Worm (Caenorhabditis elegans): ENCODE measurements around the gene C35D6.4.

Gene C35D6.4

DNA sequence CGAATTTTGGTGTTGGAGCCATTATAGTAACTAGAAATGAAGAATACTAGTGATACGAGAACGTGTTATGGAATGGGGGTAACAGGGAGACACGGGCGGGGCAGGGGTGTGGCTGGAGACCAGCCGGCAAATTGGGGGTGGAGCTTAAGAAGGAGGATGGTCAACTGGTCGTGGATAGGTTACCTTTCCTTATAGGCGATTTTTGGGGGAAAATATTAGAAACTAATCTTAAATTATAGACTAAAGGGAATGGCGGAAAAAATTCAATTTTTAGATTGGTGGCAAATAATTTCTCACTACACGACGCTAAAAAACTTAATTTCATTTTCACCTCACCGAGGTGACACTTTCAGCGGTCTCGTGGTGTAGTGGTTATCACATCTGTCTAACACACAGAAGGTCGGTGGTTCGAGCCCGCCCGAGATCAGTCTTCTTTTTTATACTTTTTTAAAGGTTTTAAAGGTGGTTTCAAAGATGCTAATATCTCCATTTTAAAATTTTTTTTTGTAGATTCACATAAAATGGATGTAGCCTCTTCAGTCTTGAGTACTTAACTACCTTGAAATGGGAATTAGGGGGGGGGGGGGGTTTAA, 49.1 kb downstream of the C35D6.4 start, which contains the start of gene Y65A5A.1:
Gene Y65A5A.1, minus strand, starts transcription at position 51 of the 593 bp plus-strand sequence.
- TF ChIP-seq bed-3 (GFP tag; optimal IDR thresholded peaks at IDR 0.05) (no peak), sem-2 (GFP tag; optimal IDR thresholded peaks at IDR 0.05) (no peak), pha-4 (tag; optimal IDR thresholded peaks at IDR 0.05) (no peak), ceh-43 (GFP tag; optimal IDR thresholded peaks at IDR 0.05) (no peak), nhr-237 (tag; optimal IDR thresholded peaks at IDR 0.05) (no peak), elt-1 (tag; optimal IDR thresholded peaks at IDR 0.05; ENCODE audit: borderline replicate concordance, insufficient read depth) (no peak), ceh-83 (GFP tag; optimal IDR thresholded peaks at IDR 0.05) (no peak), unc-62 (GFP tag; optimal IDR thresholded peaks at IDR 0.05) (no peak), nhr-12 (tag; optimal IDR thresholded peaks at IDR 0.05) (no peak), ces-1 (GFP tag; optimal IDR thresholded peaks at IDR 0.05) (no peak), lin-32 (GFP tag; optimal IDR thresholded peaks at IDR 0.05) (no peak), zip-8 (tag; optimal IDR thresholded peaks at IDR 0.05) (no peak), lsy-2 (tag; optimal IDR thresholded peaks at IDR 0.05) (no peak), tbx-8 (GFP tag; optimal IDR thresholded peaks at IDR 0.05) (no peak), unc-39 (tag; optimal IDR thresholded peaks at IDR 0.05) (no peak)

DNA sequence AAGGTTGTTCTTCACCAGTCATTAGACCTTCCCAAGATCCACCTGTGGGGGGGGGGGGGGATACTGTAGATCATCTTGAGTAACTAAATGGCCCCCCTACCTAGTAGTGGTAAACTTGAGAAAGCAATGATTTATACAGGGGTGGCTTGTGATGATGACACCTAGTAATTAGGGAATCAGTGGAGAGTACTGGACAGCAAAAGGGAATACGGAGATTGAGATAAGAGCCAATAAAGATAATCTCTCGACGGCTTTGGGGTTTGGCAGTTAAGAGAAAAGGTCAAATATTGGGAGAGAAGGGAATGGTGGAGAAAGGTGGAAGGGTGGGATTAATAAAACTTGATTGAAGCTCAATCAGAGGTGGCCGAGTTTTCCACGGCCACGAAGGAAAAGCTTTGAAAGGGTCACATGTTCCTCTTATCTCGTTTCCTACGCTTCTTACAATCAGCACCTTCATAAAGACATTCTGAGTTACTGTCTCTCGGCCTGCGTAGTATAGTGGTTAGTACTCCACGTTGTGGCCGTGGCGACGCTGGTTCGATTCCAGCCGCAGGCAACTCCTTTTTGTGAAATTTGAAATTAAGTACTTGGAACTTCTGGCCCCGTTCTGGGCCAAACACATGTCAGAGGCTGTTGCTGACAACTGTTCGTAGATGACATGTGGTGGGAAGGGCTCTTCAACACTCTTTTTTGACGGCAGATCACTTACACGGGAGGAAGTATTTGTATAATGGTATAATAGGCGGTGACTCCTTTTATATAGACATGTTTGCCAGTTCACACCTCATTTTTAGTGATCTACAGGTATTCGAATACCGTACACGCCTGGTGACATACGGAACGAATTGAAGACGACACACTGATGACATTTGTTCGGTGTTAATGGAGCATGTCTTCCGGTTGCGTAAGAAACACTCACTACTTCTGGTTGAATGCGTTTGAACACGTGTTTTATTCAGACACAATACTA, 49.9 kb downstream of the C35D6.4 start:
- TF ChIP-seq ceh-43 (GFP tag; optimal IDR thresholded peaks at IDR 0.05): peak; percentile 1
- TF ChIP-seq ham-2 (GFP tag; optimal IDR thresholded peaks at IDR 0.05): peak; percentile 87
- no peak for TF ChIP-seq pha-4 (tag; optimal IDR thresholded peaks at IDR 0.05)
- TF ChIP-seq blmp-1 (tag; optimal IDR thresholded peaks at IDR 0.05): no peak
- TF ChIP-seq ceh-39 (tag; optimal IDR thresholded peaks at IDR 0.05): no peak
- no peak for TF ChIP-seq ztf-11 (tag; optimal IDR thresholded peaks at IDR 0.05)
- TF ChIP-seq nhr-237 (tag; optimal IDR thresholded peaks at IDR 0.05): no peak
- no peak for TF ChIP-seq zip-8 (tag; optimal IDR thresholded peaks at IDR 0.05)
- TF ChIP-seq drap-1 (GFP tag; optimal IDR thresholded peaks at IDR 0.05): no peak
- no peak for TF ChIP-seq nhr-12 (tag; optimal IDR thresholded peaks at IDR 0.05)
- TF ChIP-seq elt-3 (tag; optimal IDR thresholded peaks at IDR 0.05): no peak
- TF ChIP-seq flh-1 (GFP tag; optimal IDR thresholded peaks at IDR 0.05): no peak
- TF ChIP-seq unc-120 (tag; optimal IDR thresholded peaks at IDR 0.05; ENCODE audit: poor library complexity, severe bottlenecking): no peak
- peak; percentile 46 for TF ChIP-seq M03D4.4 (tag; optimal IDR thresholded peaks at IDR 0.05)
- no peak for TF ChIP-seq unc-39 (tag; optimal IDR thresholded peaks at IDR 0.05)
- no peak for TF ChIP-seq lsy-2 (tag; optimal IDR thresholded peaks at IDR 0.05)
- peak; percentile 97 for TF ChIP-seq hlh-1 (tag; optimal IDR thresholded peaks at IDR 0.05)
- peak; percentile 29 for TF ChIP-seq cnd-1 (tag; optimal IDR thresholded peaks at IDR 0.05)
- peak; percentile 31 for TF ChIP-seq sem-2 (GFP tag; optimal IDR thresholded peaks at IDR 0.05)
- TF ChIP-seq mep-1 (tag; optimal IDR thresholded peaks at IDR 0.05): no peak
- TF ChIP-seq mls-2 (tag; optimal IDR thresholded peaks at IDR 0.05): no peak
- peak; percentile 93 for TF ChIP-seq elt-1 (tag; optimal IDR thresholded peaks at IDR 0.05; ENCODE audit: borderline replicate concordance, insufficient read depth)
- no peak for TF ChIP-seq bed-3 (GFP tag; optimal IDR thresholded peaks at IDR 0.05)
- TF ChIP-seq nhr-2 (tag; optimal IDR thresholded peaks at IDR 0.05): peak; percentile 79
- TF ChIP-seq ceh-83 (GFP tag; optimal IDR thresholded peaks at IDR 0.05): no peak
- no peak for TF ChIP-seq nhr-28 (tag; optimal IDR thresholded peaks at IDR 0.05)
- TF ChIP-seq snpc-4 (tag; optimal IDR thresholded peaks at IDR 0.05): no peak
- no peak for TF ChIP-seq mab-5 (tag; optimal IDR thresholded peaks at IDR 0.05)
- TF ChIP-seq unc-62 (GFP tag; optimal IDR thresholded peaks at IDR 0.05): peak; percentile 62
- no peak for TF ChIP-seq sptf-1 (tag; optimal IDR thresholded peaks at IDR 0.05)
- TF ChIP-seq lin-32 (GFP tag; optimal IDR thresholded peaks at IDR 0.05): no peak
